Fruit fly (Drosophila melanogaster) whole organism, embryonic: Measurements from ENCODE around the gene CG43088.
A peak's percentile ranks its signal among the peaks of the same experiment; 100 is the strongest.

Experiments used
- Atf6 ChIP-seq: fragments of 200-800 bp; sonication (Bioruptor generic); IDR thresholded peaks from 2 replicates; pipeline ENCODE4 v1.3.6; 2022; ENCODE audit warnings: missing biosample characterization, missing genetic modification characterization
- CG11247 ChIP-seq: fragments of 200-800 bp; sonication (Bioruptor generic); IDR thresholded peaks from 2 replicates; pipeline ENCODE4 v1.3.6; 2022; ENCODE audit warnings: missing biosample characterization, missing genetic modification characterization
- CG1233 ChIP-seq: fragments of 200-800 bp; sonication (Bioruptor generic); optimal IDR thresholded peaks from 4 replicates; lab custom pipeline; 2018; ENCODE audit warnings: missing biosample characterization, mild to moderate bottlenecking, missing genetic modification characterization
- CG14965 ChIP-seq: fragments of 200-800 bp; sonication (Bioruptor generic); optimal IDR thresholded peaks from 2 replicates; lab custom pipeline; 2016; ENCODE audit warnings: missing biosample characterization, missing genetic modification characterization, borderline replicate concordance
- CG15269 ChIP-seq: fragments of 200-800 bp; sonication (Bioruptor generic); optimal IDR thresholded peaks from 2 replicates; lab custom pipeline; 2018; ENCODE audit warnings: missing biosample characterization, mild to moderate bottlenecking, missing genetic modification characterization, moderate library complexity
- CG16815 ChIP-seq: fragments of 200-800 bp; sonication (Bioruptor generic); optimal IDR thresholded peaks from 3 replicates; lab custom pipeline; 2017; ENCODE audit warnings: missing biosample characterization, mild to moderate bottlenecking, missing genetic modification characterization
- CG17328 ChIP-seq: fragments of 200-800 bp; sonication (Bioruptor generic); IDR thresholded peaks from 2 replicates; pipeline ENCODE4 v1.3.6; 2022; ENCODE audit warnings: missing biosample characterization, missing genetic modification characterization
- CG17385 ChIP-seq: fragments of 200-800 bp; sonication (Bioruptor generic); optimal IDR thresholded peaks from 3 replicates; lab custom pipeline; 2018; ENCODE audit warnings: missing biosample characterization, mild to moderate bottlenecking, missing genetic modification characterization
- CG3726 ChIP-seq: fragments of 200-800 bp; sonication (Bioruptor generic); IDR thresholded peaks from 3 replicates; pipeline ENCODE4, ENCODE4 v1.3.6; 2022; ENCODE audit warnings: missing biosample characterization, missing genetic modification characterization
- CG3838 ChIP-seq: fragments of 200-800 bp; sonication (Bioruptor generic); optimal IDR thresholded peaks from 3 replicates; lab custom pipeline; 2016; ENCODE audit warnings: missing biosample characterization, missing genetic modification characterization
- CG42726 ChIP-seq: fragments of 200-800 bp; sonication (Bioruptor generic); IDR thresholded peaks from 2 replicates; pipeline ENCODE4 v1.3.6; 2022; ENCODE audit warnings: missing biosample characterization, missing genetic modification characterization; ENCODE audit not compliant: partially characterized antibody
- CG4617 ChIP-seq: fragments of 200-800 bp; sonication (Bioruptor generic); optimal IDR thresholded peaks from 3 replicates; lab custom pipeline; 2016; ENCODE audit warnings: missing biosample characterization, missing genetic modification characterization, borderline replicate concordance
- CG7556 ChIP-seq: fragments of 200-800 bp; sonication (Bioruptor generic); optimal IDR thresholded peaks from 2 replicates; lab custom pipeline; 2017; ENCODE audit warnings: missing biosample characterization, mild to moderate bottlenecking, missing genetic modification characterization
- CG8281 ChIP-seq: fragments of 200-800 bp; sonication (Bioruptor generic); optimal IDR thresholded peaks from 2 replicates; lab custom pipeline; 2018; ENCODE audit warnings: missing biosample characterization, mild to moderate bottlenecking, missing genetic modification characterization, moderate library complexity
- CG8765 ChIP-seq: fragments of 200-800 bp; sonication (Bioruptor generic); IDR thresholded peaks from 2 replicates; pipeline ENCODE4 v1.3.6; 2022; ENCODE audit warnings: missing biosample characterization, missing genetic modification characterization
- CG9932 ChIP-seq: fragments of 200-800 bp; sonication (Bioruptor generic); IDR thresholded peaks from 2 replicates; pipeline ENCODE4 v1.3.6; 2022; ENCODE audit warnings: missing biosample characterization, missing genetic modification characterization
- Chrac-16 ChIP-seq: fragments of 200-800 bp; sonication (Bioruptor generic); optimal IDR thresholded peaks from 3 replicates; lab custom pipeline; 2016; ENCODE audit warnings: missing biosample characterization, missing genetic modification characterization
- D19A ChIP-seq: fragments of 200-800 bp; optimal IDR thresholded peaks from 3 replicates; lab custom pipeline; 2019; ENCODE audit warnings: missing biosample characterization, mild to moderate bottlenecking, missing genetic modification characterization, moderate library complexity
- D19B ChIP-seq: fragments of 200-800 bp; sonication (Bioruptor generic); optimal IDR thresholded peaks from 2 replicates; lab custom pipeline; 2017; ENCODE audit warnings: missing biosample characterization, mild to moderate bottlenecking, missing genetic modification characterization
- H15 ChIP-seq: fragments of 200-800 bp; sonication (Bioruptor generic); IDR thresholded peaks from 3 replicates; pipeline ENCODE4 v1.3.6; 2022; ENCODE audit warnings: missing biosample characterization, missing genetic modification characterization
- Hr3 ChIP-seq: fragments of 200-800 bp; sonication (Bioruptor generic); optimal IDR thresholded peaks from 3 replicates; lab custom pipeline; 2016; ENCODE audit warnings: missing biosample characterization, missing genetic modification characterization
- Hr51 ChIP-seq, 2 experiments: fragments of 200-800 bp; sonication (Bioruptor generic); optimal IDR thresholded peaks; 2 replicates in 1 of 2; 3 replicates in 1 of 2; lab custom pipeline; 2016 to 2018; ENCODE audit warnings: missing biosample characterization in 2 of 2, missing genetic modification characterization in 2 of 2, mild to moderate bottlenecking in 1 of 2, moderate library complexity in 1 of 2
- Kr ChIP-seq: fragments of 200-800 bp; sonication (Bioruptor generic); optimal IDR thresholded peaks from 2 replicates; lab custom pipeline; 2017; ENCODE audit warnings: missing biosample characterization, mild to moderate bottlenecking, missing genetic modification characterization
- Lpt ChIP-seq: fragments of >200 bp; optimal IDR thresholded peaks from 2 replicates; lab custom pipeline; 2018; ENCODE audit warnings: missing biosample characterization, missing genetic modification characterization
- Mes4 ChIP-seq: fragments of 200-800 bp; sonication (Bioruptor generic); optimal IDR thresholded peaks from 2 replicates; lab custom pipeline; 2016; ENCODE audit warnings: missing biosample characterization, missing genetic modification characterization
- Optix ChIP-seq: fragments of 200-800 bp; sonication (Bioruptor generic); IDR thresholded peaks from 3 replicates; pipeline ENCODE4 v1.3.6; 2022; ENCODE audit warnings: missing biosample characterization, missing genetic modification characterization
- Spps ChIP-seq: fragments of 200-800 bp; sonication (Bioruptor generic); optimal IDR thresholded peaks from 2 replicates; lab custom pipeline; 2018; ENCODE audit warnings: missing biosample characterization, mild to moderate bottlenecking, missing genetic modification characterization
- Ssrp ChIP-seq: fragments of 200-800 bp; sonication (Bioruptor generic); optimal IDR thresholded peaks from 2 replicates; lab custom pipeline; 2018; ENCODE audit warnings: missing biosample characterization, mild to moderate bottlenecking, missing genetic modification characterization, moderate library complexity
- al ChIP-seq: fragments of 200-800 bp; sonication (Bioruptor generic); IDR thresholded peaks from 2 replicates; pipeline ENCODE4 v1.3.6; 2022; ENCODE audit warnings: missing biosample characterization, missing genetic modification characterization
- btn ChIP-seq: fragments of 200-800 bp; sonication (Bioruptor generic); optimal IDR thresholded peaks from 2 replicates; lab custom pipeline; 2016; ENCODE audit warnings: missing biosample characterization, missing genetic modification characterization
- cas ChIP-seq: fragments of 200-800 bp; sonication (Bioruptor generic); IDR thresholded peaks from 2 replicates; pipeline ENCODE4 v1.3.6; 2022; ENCODE audit warnings: missing biosample characterization, missing genetic modification characterization
- ci ChIP-seq: fragments of 200-800 bp; sonication (Bioruptor generic); IDR thresholded peaks from 3 replicates; pipeline ENCODE4 v1.3.6; 2022; ENCODE audit warnings: missing biosample characterization, missing genetic modification characterization
- corto ChIP-seq: fragments of 200-800 bp; sonication (Bioruptor generic); optimal IDR thresholded peaks from 2 replicates; lab custom pipeline; 2016; ENCODE audit warnings: missing biosample characterization, mild to moderate bottlenecking, missing genetic modification characterization, moderate library complexity
- croc ChIP-seq: fragments of 200-800 bp; sonication (Bioruptor generic); conservative IDR thresholded peaks from 3 replicates; pipeline ENCODE4 v1.3.6; 2022; ENCODE audit warnings: missing biosample characterization, missing genetic modification characterization
- da ChIP-seq: fragments of 200-800 bp; sonication (Bioruptor generic); optimal IDR thresholded peaks from 2 replicates; lab custom pipeline; 2016; ENCODE audit warnings: missing biosample characterization, missing genetic modification characterization
- ems ChIP-seq: fragments of 200-800 bp; sonication (Bioruptor generic); optimal IDR thresholded peaks from 3 replicates; lab custom pipeline; 2016; ENCODE audit warnings: missing biosample characterization, missing genetic modification characterization
- ftz-f1 ChIP-seq: fragments of 200-800 bp; sonication (Bioruptor generic); optimal IDR thresholded peaks from 2 replicates; lab custom pipeline; 2016; ENCODE audit warnings: missing biosample characterization, missing genetic modification characterization
- lab ChIP-seq: fragments of 200-800 bp; sonication (Bioruptor generic); optimal IDR thresholded peaks from 3 replicates; lab custom pipeline; 2017; ENCODE audit warnings: missing biosample characterization, missing genetic modification characterization, mild to moderate bottlenecking, moderate library complexity, missing genetic modification reagents
- lmd ChIP-seq: fragments of 200-800 bp; sonication (Bioruptor generic); IDR thresholded peaks from 2 replicates; pipeline ENCODE4 v1.3.6; 2022; ENCODE audit warnings: missing biosample characterization, missing genetic modification characterization
- maf-S ChIP-seq: fragments of 200-800 bp; sonication (Bioruptor generic); optimal IDR thresholded peaks from 2 replicates; lab custom pipeline; 2016; ENCODE audit warnings: missing biosample characterization, missing genetic modification characterization
- mld ChIP-seq: fragments of 200-800 bp; sonication (Bioruptor generic); IDR thresholded peaks from 3 replicates; pipeline ENCODE4 v1.3.6; 2022; ENCODE audit warnings: missing biosample characterization, missing genetic modification characterization; ENCODE audit not compliant: partially characterized antibody
- nmo ChIP-seq: fragments of 200-800 bp; sonication (Bioruptor generic); optimal IDR thresholded peaks from 2 replicates; lab custom pipeline; 2018; ENCODE audit warnings: missing biosample characterization, mild to moderate bottlenecking, missing genetic modification characterization, moderate library complexity
- oc ChIP-seq: fragments of 200-800 bp; sonication (Bioruptor generic); optimal IDR thresholded peaks from 2 replicates; lab custom pipeline; 2018; ENCODE audit warnings: missing biosample characterization, mild to moderate bottlenecking, missing genetic modification characterization, moderate library complexity
- pho ChIP-seq: fragments of 200-800 bp; sonication (Bioruptor generic); optimal IDR thresholded peaks from 2 replicates; lab custom pipeline; 2016; ENCODE audit warnings: missing biosample characterization, missing genetic modification characterization
- repo ChIP-seq: fragments of 200-800 bp; sonication (Bioruptor generic); optimal IDR thresholded peaks from 2 replicates; lab custom pipeline; 2016; ENCODE audit warnings: missing biosample characterization, missing genetic modification characterization
- rib ChIP-seq: fragments of 200-800 bp; sonication (Bioruptor generic); IDR thresholded peaks from 2 replicates; pipeline ENCODE4 v1.3.6; 2022; ENCODE audit warnings: missing biosample characterization, missing genetic modification characterization
- sens ChIP-seq: fragments of 200-800 bp; sonication (Bioruptor generic); peaks from one replicate; lab custom pipeline; 2016; ENCODE audit warnings: missing biosample characterization, missing genetic modification characterization
- sim ChIP-seq: fragments of 200-800 bp; sonication (Bioruptor generic); IDR thresholded peaks from 2 replicates; pipeline ENCODE4 v1.3.6; 2022; ENCODE audit warnings: missing biosample characterization, missing genetic modification characterization
- sr ChIP-seq: fragments of 200-800 bp; sonication (Bioruptor generic); IDR thresholded peaks from 3 replicates; pipeline ENCODE4 v1.3.6; 2022; ENCODE audit warnings: missing biosample characterization, missing genetic modification characterization
- usp ChIP-seq: fragments of >200 bp; optimal IDR thresholded peaks from 2 replicates; lab custom pipeline; 2017; ENCODE audit warnings: missing biosample characterization, missing genetic modification characterization
- wor ChIP-seq: fragments of 200-800 bp; sonication (Bioruptor generic); IDR thresholded peaks from 2 replicates; pipeline ENCODE4 v1.3.6; 2022; ENCODE audit warnings: missing biosample characterization, missing genetic modification characterization
- z ChIP-seq: fragments of 200-800 bp; sonication (Bioruptor generic); IDR thresholded peaks from 3 replicates; pipeline ENCODE4 v1.3.6; 2022; ENCODE audit warnings: missing biosample characterization, missing genetic modification characterization
- zen ChIP-seq: fragments of 200-800 bp; sonication (Bioruptor generic); optimal IDR thresholded peaks from 3 replicates; lab custom pipeline; 2018; ENCODE audit warnings: missing biosample characterization, mild to moderate bottlenecking, missing genetic modification characterization, moderate library complexity

Gene CG43088

DNA sequence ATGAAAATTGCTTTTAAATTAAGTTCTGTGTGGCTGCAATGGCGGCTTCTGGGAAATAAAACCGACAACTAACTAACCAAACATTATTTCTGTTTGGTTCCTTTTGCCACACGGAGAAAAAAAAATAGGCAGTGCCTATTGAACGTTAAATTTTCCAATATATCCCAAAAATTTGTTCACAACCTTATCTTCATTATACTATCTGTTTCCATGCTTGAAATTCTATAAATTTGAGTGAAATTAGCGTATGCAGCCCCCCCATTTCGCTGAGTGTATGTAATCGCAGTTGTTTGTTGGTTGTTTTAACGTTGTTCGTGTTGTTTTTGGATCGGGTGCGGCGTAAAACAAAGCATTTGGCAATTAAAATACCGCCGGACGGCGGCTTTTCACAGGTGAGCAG is 36.3 kb downstream of the CG43088 start (continued):
- TF ChIP-seq Mes4 = no peak
- TF ChIP-seq sens (GFP tag; lab: Kevin White, UChicago) = peak; percentile 42
- TF ChIP-seq Atf6 (GFP tag; lab: Robert Waterston, UW) = no peak
- TF ChIP-seq btn (GFP tag; lab: Kevin White, UChicago) = no peak
- no peak for TF ChIP-seq wor
- TF ChIP-seq z (GFP tag; lab: Robert Waterston, UW) = no peak
- no peak for TF ChIP-seq Chrac-16 (GFP tag; lab: Kevin White, UChicago)
- no peak for TF ChIP-seq lmd (GFP tag; lab: Robert Waterston, UW)
- no peak for TF ChIP-seq sim
- TF ChIP-seq CG3838 (GFP tag; lab: Kevin White, UChicago) = no peak
- no peak for TF ChIP-seq Spps (tag; lab: Kevin White, UChicago)
- TF ChIP-seq CG9932 (GFP tag; lab: Robert Waterston, UW) = no peak
- TF ChIP-seq CG8765 = no peak
- TF ChIP-seq usp = no peak
- no peak for TF ChIP-seq CG7556
- TF ChIP-seq CG8281 (tag; lab: Kevin White, UChicago) = no peak
- no peak for TF ChIP-seq CG42726
- no peak for TF ChIP-seq mld (GFP tag; lab: Robert Waterston, UW)
- no peak for TF ChIP-seq Hr3 (GFP tag; lab: Kevin White, UChicago)
- no peak for TF ChIP-seq ci (GFP tag; lab: Robert Waterston, UW)
- no peak for TF ChIP-seq CG16815 (GFP tag; lab: Kevin White, UChicago)
- TF ChIP-seq CG1233 (GFP tag; lab: Kevin White, UChicago) = no peak
- TF ChIP-seq nmo (GFP tag; lab: Kevin White, UChicago) = no peak
- no peak for TF ChIP-seq CG11247 (GFP tag; lab: Robert Waterston, UW)
- peak in 1 of 2 experiments; percentile 30 for TF ChIP-seq Hr51 (GFP tag; optimal IDR thresholded peaks at IDR 0.05; lab: Kevin White, UChicago)
- TF ChIP-seq ftz-f1 (GFP tag; lab: Kevin White, UChicago) = no peak
- no peak for TF ChIP-seq rib (GFP tag; lab: Robert Waterston, UW)
- no peak for TF ChIP-seq CG14965 (GFP tag; lab: Kevin White, UChicago)
- TF ChIP-seq repo = no peak
- no peak for TF ChIP-seq Optix (GFP tag; lab: Robert Waterston, UW)
- TF ChIP-seq H15 (GFP tag; lab: Robert Waterston, UW) = no peak
- TF ChIP-seq CG4617 (GFP tag; lab: Kevin White, UChicago) = no peak
- TF ChIP-seq croc (GFP tag; lab: Robert Waterston, UW) = no peak
- no peak for TF ChIP-seq D19B (GFP tag; lab: Kevin White, UChicago)
- TF ChIP-seq pho (GFP tag; lab: Kevin White, UChicago) = no peak
- no peak for TF ChIP-seq da (GFP tag; lab: Kevin White, UChicago)
- TF ChIP-seq ems = no peak
- TF ChIP-seq maf-S (GFP tag; lab: Kevin White, UChicago) = no peak
- TF ChIP-seq CG17385 (GFP tag; lab: Kevin White, UChicago) = no peak
- TF ChIP-seq D19A (tag; lab: Kevin White, UChicago) = no peak
- TF ChIP-seq CG3726 (GFP tag; lab: Robert Waterston, UW) = no peak
- no peak for TF ChIP-seq CG15269
- no peak for TF ChIP-seq zen (tag; lab: Kevin White, UChicago)
- TF ChIP-seq lab (GFP tag; lab: Kevin White, UChicago) = peak; percentile 11
- TF ChIP-seq al (GFP tag; lab: Robert Waterston, UW) = no peak
- TF ChIP-seq oc (tag; lab: Kevin White, UChicago) = no peak
- TF ChIP-seq Ssrp (tag; lab: Kevin White, UChicago) = peak; percentile 33
- TF ChIP-seq corto = no peak
- TF ChIP-seq Lpt (GFP tag; lab: Kevin White, UChicago) = no peak
- no peak for TF ChIP-seq sr (GFP tag; lab: Robert Waterston, UW)
- no peak for TF ChIP-seq Kr
- no peak for TF ChIP-seq cas (GFP tag; lab: Robert Waterston, UW)
- 0 out of 2 replicates have a peak, but pooled peaks have one; percentile 32 for TF ChIP-seq CG17328 (GFP tag; lab: Robert Waterston, UW)
